Worm (Caenorhabditis elegans) whole organism, early embryonic: ENCODE data around the gene K12H6.12.

Source experiments
- B0310.2 ChIP-seq: sonication (generic microtip); optimal IDR thresholded peaks from 2 replicates; lab custom pipeline; 2016; ENCODE audit warnings: mild to moderate bottlenecking, missing genetic modification characterization, missing compliant biosample characterization
- F13C5.2 ChIP-seq: sonication (generic microtip); optimal IDR thresholded peaks from 2 replicates; lab custom pipeline; 2017; ENCODE audit warnings: mild to moderate bottlenecking, missing genetic modification characterization, inconsistent platforms, missing compliant biosample characterization
- aly-1 ChIP-seq: sonication (generic microtip); optimal IDR thresholded peaks from 2 replicates; lab custom pipeline; 2016; ENCODE audit warnings: missing genetic modification characterization, missing compliant biosample characterization
- ama-1 ChIP-seq: fragments of 150-350 bp; optimal IDR thresholded peaks from 2 replicates; lab custom pipeline; 2014
- ceh-13 ChIP-seq: fragments of 200-800 bp; sonication (Bioruptor generic); optimal IDR thresholded peaks from 2 replicates; lab custom pipeline; 2018; ENCODE audit warnings: mild to moderate bottlenecking, missing genetic modification characterization, missing compliant biosample characterization
- ceh-36 ChIP-seq: sonication (generic microtip); optimal IDR thresholded peaks from 2 replicates; lab custom pipeline; 2016; ENCODE audit warnings: missing genetic modification characterization, inconsistent platforms, missing compliant biosample characterization
- ets-7 ChIP-seq: sonication (generic microtip); optimal IDR thresholded peaks from 2 replicates; lab custom pipeline; 2016; ENCODE audit warnings: missing genotype, missing genetic modification characterization, missing compliant biosample characterization
- flt-1 ChIP-seq: fragments of 200-800 bp; sonication (Bioruptor generic); IDR thresholded peaks from 2 replicates; pipeline ENCODE4 v1.3.6; 2022; ENCODE audit warnings: missing genetic modification characterization, missing compliant biosample characterization
- hmbx-1 ChIP-seq: sonication (generic microtip); optimal IDR thresholded peaks from 2 replicates; lab custom pipeline; 2016; ENCODE audit warnings: mild to moderate bottlenecking, missing genetic modification characterization, missing compliant biosample characterization
- hmg-4 ChIP-seq: fragments of 200-800 bp; sonication (Bioruptor generic); optimal IDR thresholded peaks from 2 replicates; lab custom pipeline; 2018; ENCODE audit warnings: mild to moderate bottlenecking, missing genetic modification characterization, missing compliant biosample characterization
- hnd-1 ChIP-seq: sonication (generic microtip); optimal IDR thresholded peaks from 2 replicates; lab custom pipeline; 2016; ENCODE audit warnings: missing genetic modification characterization, missing compliant biosample characterization
- pes-1 ChIP-seq: fragments of 200-800 bp; sonication (Bioruptor generic); IDR thresholded peaks from 2 replicates; pipeline ENCODE4 v1.3.6; 2022; ENCODE audit warnings: missing genetic modification reagents, missing genetic modification characterization, missing compliant biosample characterization
- scrt-1 ChIP-seq: fragments of 200-800 bp; sonication (Bioruptor generic); IDR thresholded peaks from 2 replicates; pipeline ENCODE4 v1.3.6; 2022; ENCODE audit warnings: missing genetic modification characterization, missing compliant biosample characterization
- sea-1 ChIP-seq: fragments of 200-800 bp; sonication (Bioruptor generic); conservative IDR thresholded peaks from 2 replicates; pipeline ENCODE4 v1.3.6; 2022; ENCODE audit warnings: missing genetic modification characterization, missing compliant biosample characterization
- tbx-11 ChIP-seq: fragments of 200-800 bp; sonication (Bioruptor generic); IDR thresholded peaks from 2 replicates; pipeline ENCODE4 v1.3.6; 2022; ENCODE audit warnings: missing genetic modification characterization, missing compliant biosample characterization
- tbx-37 ChIP-seq: fragments of 200-800 bp; sonication (Bioruptor generic); conservative IDR thresholded peaks from 2 replicates; pipeline ENCODE4 v1.3.6; 2022; ENCODE audit warnings: missing genetic modification reagents, missing genetic modification characterization, missing compliant biosample characterization
- tra-4 ChIP-seq: sonication (generic microtip); optimal IDR thresholded peaks from 2 replicates; lab custom pipeline; 2017; ENCODE audit warnings: missing genetic modification characterization, missing compliant biosample characterization

The K12H6.12 gene

DNA sequence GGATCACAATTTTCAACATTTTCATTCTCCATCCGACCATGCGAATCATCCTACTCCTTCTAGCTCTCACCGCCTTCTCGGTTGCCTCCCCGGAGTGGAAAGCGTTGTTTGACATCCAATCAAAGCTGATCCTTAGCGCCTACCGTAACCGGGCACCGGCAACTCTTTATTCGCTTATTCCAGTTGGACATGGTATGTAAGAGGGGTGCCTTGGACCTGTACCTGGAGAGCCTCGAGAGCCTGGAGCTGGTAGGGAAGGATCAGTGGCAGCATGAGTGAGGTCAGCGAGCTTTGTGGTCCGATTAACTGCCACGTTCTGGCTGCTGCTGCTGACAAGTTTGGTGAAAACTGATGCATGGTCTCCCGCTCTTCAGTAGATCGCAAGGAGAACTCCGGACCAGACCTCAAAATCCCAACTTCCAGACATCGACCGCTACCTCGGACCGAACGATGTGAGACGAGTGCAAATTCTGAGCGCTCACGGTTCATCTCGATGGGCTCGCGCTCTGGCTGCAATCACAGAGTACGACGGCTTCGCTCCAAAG lies 20.0 kb downstream of the K12H6.12 start, which contains the start of gene K12H6.8:
K12H6.8 (plus strand) TSS at position 38 of the 545 bp plus-strand sequence.
- TF ChIP-seq ceh-36 (tag; lab: Kevin White, UChicago) = no peak
- peak; percentile 73 for TF ChIP-seq ama-1 (lab: Kevin White, UChicago)

DNA sequence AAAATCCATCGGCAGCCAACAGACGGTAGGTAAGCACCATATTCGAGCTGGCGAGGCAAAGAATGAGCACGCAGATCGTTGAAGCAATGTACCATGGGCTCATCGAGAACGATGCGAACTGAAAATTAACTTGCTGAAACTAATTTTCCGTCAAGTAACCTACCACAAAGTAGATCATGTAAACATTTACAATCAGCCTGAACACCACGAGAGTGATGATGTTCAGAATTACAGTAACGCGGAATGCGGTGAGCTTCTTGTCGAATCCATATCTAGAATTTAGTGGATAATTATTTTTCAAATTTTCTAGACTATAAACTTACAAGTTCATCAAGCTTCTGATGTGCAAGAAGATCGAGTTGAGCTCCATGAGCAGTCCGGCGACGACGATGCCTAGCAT lies 21.5 kb downstream of the K12H6.12 start:
- no peak for TF ChIP-seq tbx-37 (GFP tag; lab: Robert Waterston, UW)
- TF ChIP-seq ceh-36 (tag; lab: Kevin White, UChicago) = no peak
- TF ChIP-seq sea-1 (GFP tag; lab: Robert Waterston, UW) = no peak
- TF ChIP-seq tra-4 (tag; lab: Kevin White, UChicago) = no peak
- no peak for TF ChIP-seq tbx-11 (GFP tag; lab: Robert Waterston, UW)
- no peak for TF ChIP-seq ama-1 (lab: Kevin White, UChicago)
- no peak for TF ChIP-seq scrt-1 (GFP tag; lab: Robert Waterston, UW)
- TF ChIP-seq pes-1 (GFP tag; lab: Robert Waterston, UW) = no peak
- no peak for TF ChIP-seq F13C5.2 (tag; lab: Kevin White, UChicago)
- TF ChIP-seq flt-1 (GFP tag; lab: Robert Waterston, UW) = no peak
- no peak for TF ChIP-seq hmg-4 (GFP tag; lab: Kevin White, UChicago)

DNA sequence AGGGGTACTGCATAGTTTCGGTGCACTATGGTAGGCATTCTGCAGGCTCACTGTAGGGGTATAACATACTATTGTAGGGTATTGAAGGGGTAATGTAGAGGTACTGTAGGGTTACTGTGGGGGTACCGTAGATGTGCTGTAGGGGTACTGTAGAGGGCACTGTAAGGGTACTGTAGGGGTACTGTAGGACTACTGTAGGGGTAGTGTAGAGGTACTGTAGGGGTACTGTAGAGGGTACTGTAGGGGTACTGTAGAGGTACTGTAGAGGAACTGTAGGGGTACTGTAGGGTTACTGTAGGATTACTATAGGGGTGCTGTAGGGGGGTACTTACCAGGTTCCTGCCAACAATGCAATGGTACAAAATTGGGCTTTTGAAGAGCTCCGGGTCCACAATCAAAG lies 22.2 kb downstream of the K12H6.12 start:
- TF ChIP-seq sea-1 (GFP tag; lab: Robert Waterston, UW) = no peak

DNA sequence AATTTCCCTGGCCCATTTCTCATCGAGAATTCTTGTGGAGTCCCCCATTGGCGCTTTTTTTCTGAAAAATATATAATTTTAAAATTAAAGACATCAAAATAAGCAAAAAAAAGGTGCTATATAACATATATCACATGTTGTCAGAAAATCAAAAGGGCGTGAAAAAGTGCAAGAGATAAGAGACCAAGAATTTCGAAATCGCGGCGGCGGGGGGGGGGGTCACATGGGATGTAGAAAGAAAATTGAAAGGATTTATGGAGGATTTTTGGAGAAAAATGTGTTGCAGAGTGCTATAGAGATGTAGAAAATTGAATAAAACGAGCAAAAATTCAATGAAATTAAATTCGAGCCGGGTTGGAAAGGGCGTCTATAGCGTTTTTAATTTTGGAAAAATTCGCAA lies 23.2 kb downstream of the K12H6.12 start, which contains the start of gene K12H6.6:
K12H6.6 (minus strand) TSS at position 61 of the 400 bp plus-strand sequence.
- no peak for TF ChIP-seq tbx-37 (GFP tag; lab: Robert Waterston, UW)
- TF ChIP-seq B0310.2 (tag; lab: Kevin White, UChicago) = no peak
- no peak for TF ChIP-seq ets-7 (tag; lab: Kevin White, UChicago)
- TF ChIP-seq flt-1 (GFP tag; lab: Robert Waterston, UW) = no peak
- no peak for TF ChIP-seq F13C5.2 (tag; lab: Kevin White, UChicago)
- TF ChIP-seq pes-1 (GFP tag; lab: Robert Waterston, UW) = no peak

DNA sequence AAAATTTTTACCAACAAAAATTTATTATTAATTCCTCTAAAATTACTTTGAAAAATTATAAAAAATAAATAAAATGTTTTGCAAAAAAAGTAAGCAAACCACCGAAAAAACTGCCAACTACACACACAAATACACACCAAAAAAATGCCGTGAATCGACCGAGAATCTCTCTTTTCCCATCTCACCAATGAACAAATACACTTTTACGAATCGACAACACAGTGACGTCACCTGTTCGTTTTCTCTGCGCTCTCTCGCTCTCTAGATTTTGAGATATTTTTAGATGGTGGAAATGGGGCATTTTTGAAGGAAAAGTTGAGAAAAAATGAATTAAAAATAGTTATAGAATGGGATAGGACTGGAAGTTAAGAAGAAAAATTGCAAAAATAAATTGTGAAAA lies 24.1 kb downstream of the K12H6.12 start:
- no peak for TF ChIP-seq ceh-13 (GFP tag; lab: Kevin White, UChicago)
- TF ChIP-seq flt-1 (GFP tag; lab: Robert Waterston, UW) = no peak
- TF ChIP-seq ets-7 (tag; lab: Kevin White, UChicago) = no peak
- TF ChIP-seq hmbx-1 (tag; lab: Kevin White, UChicago) = no peak
- no peak for TF ChIP-seq aly-1
- no peak for TF ChIP-seq hmg-4 (GFP tag; lab: Kevin White, UChicago)
- TF ChIP-seq B0310.2 (tag; lab: Kevin White, UChicago) = no peak
- no peak for TF ChIP-seq tbx-37 (GFP tag; lab: Robert Waterston, UW)
- no peak for TF ChIP-seq scrt-1 (GFP tag; lab: Robert Waterston, UW)
- no peak for TF ChIP-seq sea-1 (GFP tag; lab: Robert Waterston, UW)
- TF ChIP-seq F13C5.2 (tag; lab: Kevin White, UChicago) = no peak
- no peak for TF ChIP-seq hnd-1
- TF ChIP-seq tbx-11 (GFP tag; lab: Robert Waterston, UW) = no peak
- no peak for TF ChIP-seq ama-1 (lab: Kevin White, UChicago)
- TF ChIP-seq pes-1 (GFP tag; lab: Robert Waterston, UW) = no peak
- TF ChIP-seq ceh-36 (tag; lab: Kevin White, UChicago) = no peak
- TF ChIP-seq tra-4 (tag; lab: Kevin White, UChicago) = no peak

DNA sequence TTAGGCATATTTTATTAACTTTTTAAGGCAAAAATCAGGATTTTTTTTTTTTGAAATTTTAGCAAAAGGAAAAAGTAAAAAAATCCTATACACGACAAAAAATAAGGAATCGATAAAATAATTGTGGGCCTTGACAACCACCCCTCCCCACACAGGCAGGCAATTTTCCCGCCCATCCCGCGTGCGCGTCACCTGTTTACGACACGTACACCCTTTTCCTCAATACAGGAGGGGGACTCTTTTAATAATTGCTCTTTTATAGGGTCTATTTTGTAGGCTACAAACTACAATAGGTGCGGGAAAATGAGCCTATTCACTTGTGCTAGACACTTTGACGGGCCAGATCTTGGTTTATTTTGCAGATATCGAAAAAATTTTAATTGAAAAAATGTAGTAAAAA lies 24.6 kb downstream of the K12H6.12 start:
- TF ChIP-seq ceh-36 (tag; lab: Kevin White, UChicago) = no peak
- TF ChIP-seq hmg-4 (GFP tag; lab: Kevin White, UChicago) = peak; percentile 9
- no peak for TF ChIP-seq aly-1
- no peak for TF ChIP-seq hnd-1
- no peak for TF ChIP-seq ama-1 (lab: Kevin White, UChicago)
- TF ChIP-seq scrt-1 (GFP tag; lab: Robert Waterston, UW) = no peak

DNA sequence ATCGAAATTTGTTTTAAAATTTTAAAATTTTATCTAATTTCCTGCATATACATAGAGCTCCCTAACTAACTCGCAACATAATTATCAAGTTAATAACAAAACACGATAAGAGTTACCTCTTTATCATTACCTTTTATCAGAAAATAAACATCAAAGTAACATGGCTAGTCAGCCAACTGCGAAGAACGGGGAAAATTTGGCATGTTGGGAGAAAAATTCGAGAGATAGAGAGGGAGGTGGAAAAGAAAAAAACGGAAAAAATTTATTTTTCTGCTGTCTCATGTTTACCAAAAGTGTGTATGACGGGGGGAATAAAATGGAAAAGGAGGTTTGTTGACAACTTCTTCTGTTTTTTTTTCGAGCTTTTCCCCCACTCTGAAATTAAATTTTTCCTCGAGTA lies 26.1 kb downstream of the K12H6.12 start:
- no peak for TF ChIP-seq tbx-37 (GFP tag; lab: Robert Waterston, UW)
- TF ChIP-seq aly-1 = no peak
- TF ChIP-seq sea-1 (GFP tag; lab: Robert Waterston, UW) = no peak
- TF ChIP-seq hmbx-1 (tag; lab: Kevin White, UChicago) = no peak
- no peak for TF ChIP-seq flt-1 (GFP tag; lab: Robert Waterston, UW)
- TF ChIP-seq pes-1 (GFP tag; lab: Robert Waterston, UW) = no peak
- no peak for TF ChIP-seq tbx-11 (GFP tag; lab: Robert Waterston, UW)
- no peak for TF ChIP-seq ceh-36 (tag; lab: Kevin White, UChicago)

DNA sequence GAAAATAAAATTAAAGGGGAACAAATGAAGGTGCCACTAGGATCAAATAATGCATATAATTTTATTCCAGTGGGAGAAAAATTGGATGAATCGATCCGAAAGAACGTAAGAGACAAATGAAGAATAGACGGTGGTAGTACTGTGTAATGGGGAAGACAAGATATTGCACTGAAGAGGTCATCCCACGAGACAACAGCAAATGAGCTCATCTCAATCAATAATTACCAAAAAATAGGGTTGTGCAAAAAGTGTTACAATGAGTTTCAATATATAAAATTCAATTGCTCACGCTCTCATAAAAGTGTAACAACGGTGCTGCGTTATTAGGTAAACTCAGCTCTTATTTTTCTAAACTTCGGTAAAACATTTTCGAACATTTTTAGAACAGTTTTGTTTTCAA lies 28.9 kb downstream of the K12H6.12 start, which contains the start of gene K12H6.7:
K12H6.7 (minus strand) TSS at position 101 of the 400 bp plus-strand sequence.
- TF ChIP-seq ceh-13 (GFP tag; lab: Kevin White, UChicago) (no peak), aly-1 (no peak), sea-1 (GFP tag; lab: Robert Waterston, UW) (no peak), B0310.2 (tag; lab: Kevin White, UChicago) (no peak), tbx-11 (GFP tag; lab: Robert Waterston, UW) (no peak), flt-1 (GFP tag; lab: Robert Waterston, UW) (no peak), pes-1 (GFP tag; lab: Robert Waterston, UW) (no peak), ama-1 (lab: Kevin White, UChicago) (no peak), ets-7 (tag; lab: Kevin White, UChicago) (no peak), hmg-4 (GFP tag; lab: Kevin White, UChicago) (no peak), hnd-1 (no peak), tbx-37 (GFP tag; lab: Robert Waterston, UW) (no peak), tra-4 (tag; lab: Kevin White, UChicago) (no peak), hmbx-1 (tag; lab: Kevin White, UChicago) (no peak), scrt-1 (GFP tag; lab: Robert Waterston, UW) (no peak)
